Fruit fly (Drosophila melanogaster): Measurements from ENCODE around the gene CG32413.

DNA sequence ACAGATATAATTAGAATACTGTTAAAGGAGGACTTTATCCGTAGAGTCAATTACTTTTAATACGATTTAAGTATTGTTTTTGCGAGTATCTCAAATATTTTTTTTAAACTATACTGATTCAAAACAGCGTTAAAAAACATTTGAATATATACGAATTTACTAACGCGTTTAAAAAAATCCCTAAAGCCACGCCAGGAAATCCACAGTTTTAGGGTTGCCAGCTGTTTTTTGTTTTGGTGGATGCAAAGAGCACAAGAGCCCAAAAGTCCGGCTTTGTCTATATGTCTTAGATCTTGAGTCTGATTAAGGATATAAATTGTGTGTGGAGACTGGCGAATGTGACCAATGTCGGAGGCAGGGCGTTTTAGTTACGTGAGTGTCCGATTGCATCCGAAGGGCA lies 23.7 kb upstream of the CG32413 start:
- no peak for TF ChIP-seq CG8478 (optimal IDR thresholded peaks at IDR 0.05)
- TF ChIP-seq CTCF (optimal IDR thresholded peaks at IDR 0.05): no peak
